Worm (Caenorhabditis elegans): ENCODE measurements around the gene sos-1.
"Not testable (repeated sequence)": the region's sequence is repeated elsewhere in the genome, so short reads cannot be mapped to it uniquely, and the experiment has no call there.

The sos-1 gene

ce11 chrV:4549191-4549590 lies at the start of gene sos-1:
TSS of gene sos-1 (minus strand) at chrV:4549291.
- TF ChIP-seq tbx-11 (GFP tag; IDR thresholded peaks at IDR 0.05) (no peak), tbx-37 (GFP tag; conservative IDR thresholded peaks at IDR 0.05) (no peak), sea-1 (GFP tag; conservative IDR thresholded peaks at IDR 0.05) (no peak), hmg-4 (GFP tag; optimal IDR thresholded peaks at IDR 0.05) (no peak), ceh-36 (tag; optimal IDR thresholded peaks at IDR 0.05) (no peak), ets-7 (tag; optimal IDR thresholded peaks at IDR 0.05) (no peak)

- TF ChIP-seq aly-1 (tag; optimal IDR thresholded peaks at IDR 0.05) (no peak), sea-1 (GFP tag; conservative IDR thresholded peaks at IDR 0.05) (no peak), flt-1 (GFP tag; IDR thresholded peaks at IDR 0.05) (no peak), pes-1 (GFP tag; IDR thresholded peaks at IDR 0.05) (no peak), ets-7 (tag; optimal IDR thresholded peaks at IDR 0.05) (no peak), ceh-13 (GFP tag; optimal IDR thresholded peaks at IDR 0.05) (no peak), hmg-4 (GFP tag; optimal IDR thresholded peaks at IDR 0.05) (no peak), hnd-1 (tag; optimal IDR thresholded peaks at IDR 0.05) (no peak), B0310.2 (tag; optimal IDR thresholded peaks at IDR 0.05) (no peak), hmbx-1 (tag; optimal IDR thresholded peaks at IDR 0.05) (no peak), tbx-11 (GFP tag; IDR thresholded peaks at IDR 0.05) (no peak), F13C5.2 (tag; optimal IDR thresholded peaks at IDR 0.05) (no peak)
Measured at ce11 chrV:4598489-4598888, 49.4 kb upstream of the sos-1 start.

ce11 chrV:4590791-4591190 lies 41.7 kb upstream of the sos-1 start:
- no peak for TF ChIP-seq ceh-36 (tag; optimal IDR thresholded peaks at IDR 0.05)
- TF ChIP-seq scrt-1 (GFP tag; IDR thresholded peaks at IDR 0.05) = no peak
- no peak for TF ChIP-seq flt-1 (GFP tag; IDR thresholded peaks at IDR 0.05)
- TF ChIP-seq ets-7 (tag; optimal IDR thresholded peaks at IDR 0.05) = no peak

DNA sequence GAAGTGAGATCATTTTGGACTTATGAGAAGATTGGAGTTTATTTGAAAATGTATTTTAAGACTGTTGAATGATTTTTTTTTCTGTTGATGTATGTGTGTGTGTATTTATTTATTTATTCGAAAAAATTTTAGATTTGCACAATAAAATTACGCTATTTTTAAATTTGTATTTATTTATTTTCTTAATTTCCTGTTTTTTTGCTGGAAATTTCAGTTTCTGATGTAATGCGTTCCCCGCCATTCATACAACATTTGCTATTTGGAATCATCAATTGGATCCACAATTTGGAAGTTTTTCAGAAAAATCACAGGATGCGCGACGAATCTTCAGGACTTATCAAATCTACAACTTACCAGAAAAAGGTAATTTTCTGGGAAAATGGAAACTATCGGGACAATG lies 35.9 kb upstream of the sos-1 start, which contains the start of gene Y61A9LA.1:
Gene Y61A9LA.1 (plus strand): TSS at position 301 of the 400 bp plus-strand sequence.
- TF ChIP-seq scrt-1 (GFP tag; IDR thresholded peaks at IDR 0.05) (no peak), ama-1 (optimal IDR thresholded peaks at IDR 0.05) (no peak), ceh-36 (tag; optimal IDR thresholded peaks at IDR 0.05) (no peak), ets-7 (tag; optimal IDR thresholded peaks at IDR 0.05) (no peak), tbx-11 (GFP tag; IDR thresholded peaks at IDR 0.05) (no peak), pes-1 (GFP tag; IDR thresholded peaks at IDR 0.05) (no peak), flt-1 (GFP tag; IDR thresholded peaks at IDR 0.05) (no peak), tra-4 (tag; optimal IDR thresholded peaks at IDR 0.05) (no peak), B0310.2 (tag; optimal IDR thresholded peaks at IDR 0.05) (no peak), sea-1 (GFP tag; conservative IDR thresholded peaks at IDR 0.05) (no peak), aly-1 (tag; optimal IDR thresholded peaks at IDR 0.05) (no peak), F13C5.2 (tag; optimal IDR thresholded peaks at IDR 0.05) (no peak), tbx-37 (GFP tag; conservative IDR thresholded peaks at IDR 0.05) (no peak), hmg-4 (GFP tag; optimal IDR thresholded peaks at IDR 0.05) (no peak), hnd-1 (tag; optimal IDR thresholded peaks at IDR 0.05) (no peak), ceh-13 (GFP tag; optimal IDR thresholded peaks at IDR 0.05) (no peak), hmbx-1 (tag; optimal IDR thresholded peaks at IDR 0.05) (no peak)

DNA sequence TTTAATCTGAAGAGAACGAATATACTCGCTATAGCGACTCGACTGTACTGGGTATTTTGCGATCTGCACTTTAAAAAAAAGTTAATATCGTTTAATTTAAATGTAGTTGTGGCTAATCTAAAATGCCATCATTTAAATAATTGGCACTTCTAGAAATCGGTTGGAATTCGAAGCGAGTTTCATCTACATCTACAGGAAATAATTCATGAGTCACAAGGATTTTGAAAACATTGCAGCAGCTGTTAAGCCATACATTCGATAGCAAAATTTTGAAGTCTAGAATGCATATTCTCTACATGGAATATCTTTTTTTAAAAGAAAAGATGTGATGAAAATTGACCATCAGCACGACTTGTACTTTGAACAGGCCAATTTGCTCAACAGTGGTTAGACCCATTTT lies 31.5 kb upstream of the sos-1 start:
- TF ChIP-seq pes-1 (GFP tag; IDR thresholded peaks at IDR 0.05) (no peak), flt-1 (GFP tag; IDR thresholded peaks at IDR 0.05) (no peak), aly-1 (tag; optimal IDR thresholded peaks at IDR 0.05) (no peak), tbx-11 (GFP tag; IDR thresholded peaks at IDR 0.05) (no peak), hnd-1 (tag; optimal IDR thresholded peaks at IDR 0.05) (no peak), scrt-1 (GFP tag; IDR thresholded peaks at IDR 0.05) (no peak), hmg-4 (GFP tag; optimal IDR thresholded peaks at IDR 0.05) (no peak), ets-7 (tag; optimal IDR thresholded peaks at IDR 0.05) (no peak), ceh-36 (tag; optimal IDR thresholded peaks at IDR 0.05) (no peak), ama-1 (optimal IDR thresholded peaks at IDR 0.05) (no peak), tbx-37 (GFP tag; conservative IDR thresholded peaks at IDR 0.05) (no peak), ceh-13 (GFP tag; optimal IDR thresholded peaks at IDR 0.05) (no peak), F13C5.2 (tag; optimal IDR thresholded peaks at IDR 0.05) (no peak), tra-4 (tag; optimal IDR thresholded peaks at IDR 0.05) (no peak)

ce11 chrV:4575458-4575857 lies 26.4 kb upstream of the sos-1 start:
- TF ChIP-seq tbx-11 (GFP tag; IDR thresholded peaks at IDR 0.05) (no peak), scrt-1 (GFP tag; IDR thresholded peaks at IDR 0.05) (no peak), ets-7 (tag; optimal IDR thresholded peaks at IDR 0.05) (no peak), ceh-13 (GFP tag; optimal IDR thresholded peaks at IDR 0.05) (no peak), sea-1 (GFP tag; conservative IDR thresholded peaks at IDR 0.05) (no peak), aly-1 (tag; optimal IDR thresholded peaks at IDR 0.05) (no peak), tbx-37 (GFP tag; conservative IDR thresholded peaks at IDR 0.05) (no peak), flt-1 (GFP tag; IDR thresholded peaks at IDR 0.05) (no peak), hmg-4 (GFP tag; optimal IDR thresholded peaks at IDR 0.05) (no peak), F13C5.2 (tag; optimal IDR thresholded peaks at IDR 0.05) (no peak), B0310.2 (tag; optimal IDR thresholded peaks at IDR 0.05) (no peak), pes-1 (GFP tag; IDR thresholded peaks at IDR 0.05) (no peak), ceh-36 (tag; optimal IDR thresholded peaks at IDR 0.05) (no peak), ama-1 (optimal IDR thresholded peaks at IDR 0.05) (no peak), hnd-1 (tag; optimal IDR thresholded peaks at IDR 0.05) (no peak), tra-4 (tag; optimal IDR thresholded peaks at IDR 0.05) (no peak), hmbx-1 (tag; optimal IDR thresholded peaks at IDR 0.05) (no peak)

DNA sequence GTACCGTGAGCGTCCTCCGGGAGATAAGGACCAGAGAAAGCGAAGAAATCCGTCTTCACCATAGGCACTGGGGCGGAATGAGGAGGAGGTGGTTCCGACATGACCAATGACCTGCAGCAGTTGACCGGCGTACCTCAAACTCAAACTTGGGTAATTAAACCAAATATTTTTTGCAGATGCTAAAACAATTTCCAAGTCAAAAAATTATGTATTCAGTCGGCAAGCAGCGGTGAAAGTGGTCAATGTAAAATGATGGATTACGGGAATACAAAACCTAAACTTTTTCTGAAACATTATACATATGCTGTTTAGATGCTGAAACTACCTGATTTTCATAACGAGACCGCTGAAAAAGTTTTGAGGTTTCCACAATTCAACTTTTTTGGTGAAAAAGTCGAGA lies 24.7 kb upstream of the sos-1 start, which contains the start of gene hpo-39:
Gene hpo-39 (minus strand): TSS at position 101 of the 400 bp plus-strand sequence.
- TF ChIP-seq F13C5.2 (tag; optimal IDR thresholded peaks at IDR 0.05); ets-7 (tag; optimal IDR thresholded peaks at IDR 0.05); tbx-11 (GFP tag; IDR thresholded peaks at IDR 0.05): not testable (repeated sequence)

DNA sequence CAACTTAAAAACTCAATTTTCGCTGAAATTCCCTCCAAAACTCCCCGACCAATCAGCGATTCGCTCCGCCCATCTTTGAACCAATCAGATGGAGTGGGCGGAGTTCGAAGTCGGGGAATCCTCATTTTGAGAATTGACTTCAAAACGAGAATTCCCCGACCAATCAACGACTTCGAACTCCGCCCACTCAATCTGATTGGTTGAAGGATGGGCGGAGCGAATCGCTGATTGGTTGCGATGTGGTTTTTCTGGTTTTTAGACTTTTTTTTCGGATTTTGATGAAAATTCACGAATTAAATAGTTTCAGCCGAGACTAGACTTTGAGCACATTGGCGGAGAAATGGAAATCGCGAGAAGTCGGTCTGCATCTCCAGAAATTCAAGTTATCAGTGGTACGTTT lies 22.9 kb upstream of the sos-1 start:
- TF ChIP-seq B0310.2 (tag; optimal IDR thresholded peaks at IDR 0.05) (no peak), scrt-1 (GFP tag; IDR thresholded peaks at IDR 0.05) (no peak)

Data from whole organism, early embryonic.